Fruit fly (Drosophila melanogaster): Measurements from ENCODE around the gene ac.

The ac gene

dm6 chrX:352767-353166 is 17.1 kb upstream of the ac start, which contains the start of gene CG43182:
Gene CG43182 (plus strand): TSS chrX:353067.
- TF ChIP-seq CG12605 (GFP tag; IDR thresholded peaks at IDR 0.05) (no peak), CG13204 (GFP tag; optimal IDR thresholded peaks at IDR 0.05) (no peak), CG32121 (GFP tag; IDR thresholded peaks at IDR 0.05) (no peak)

- no peak for TF ChIP-seq rn (GFP tag; IDR thresholded peaks at IDR 0.05)
- TF ChIP-seq CG13204 (GFP tag; optimal IDR thresholded peaks at IDR 0.05): no peak
- TF ChIP-seq CG15710 (tag; optimal IDR thresholded peaks at IDR 0.05): no peak
- peak; percentile 39; the same call in 1 of the 2 replicates for TF ChIP-seq Ets98B (GFP tag; IDR thresholded peaks at IDR 0.05)
- TF ChIP-seq fd96Ca (GFP tag; IDR thresholded peaks at IDR 0.05): peak; percentile 52; the same call in 1 of the 3 replicates
- peak; percentile 64 for TF ChIP-seq CG4496 (GFP tag; IDR thresholded peaks at IDR 0.05)
Observed at dm6 chrX:353929-354515, 15.8 kb upstream of the ac start.

dm6 chrX:356232-356631 is 13.6 kb upstream of the ac start, which contains the start of gene y:
Gene y (plus strand): TSS chrX:356509.
- TF ChIP-seq gl (tag; optimal IDR thresholded peaks at IDR 0.05) (no peak), rn (GFP tag; IDR thresholded peaks at IDR 0.05) (0 out of 2 replicates have a peak, but pooled peaks have one; percentile 3)

dm6 chrX:361418-361817 is 8.4 kb upstream of the ac start:
- no peak for TF ChIP-seq CG10348 (GFP tag; IDR thresholded peaks at IDR 0.05)
- TF ChIP-seq CG9948 (tag; optimal IDR thresholded peaks at IDR 0.05): peak; percentile 74
- TF ChIP-seq D1 (tag; optimal IDR thresholded peaks at IDR 0.05): peak; percentile 72
- TF ChIP-seq CG17806 (tag; optimal IDR thresholded peaks at IDR 0.05): peak; percentile 74
- peak; percentile 63 for TF ChIP-seq Snoo (tag; optimal IDR thresholded peaks at IDR 0.05)
- peak; percentile 90 for TF ChIP-seq CG4496 (GFP tag; IDR thresholded peaks at IDR 0.05)
- peak; percentile 28 for TF ChIP-seq Pif1A (GFP tag; optimal IDR thresholded peaks at IDR 0.05)
- no peak for TF ChIP-seq Pif1B (GFP tag; optimal IDR thresholded peaks at IDR 0.05)
- TF ChIP-seq rn (GFP tag; IDR thresholded peaks at IDR 0.05): peak; percentile 87
- TF ChIP-seq fd96Ca (GFP tag; IDR thresholded peaks at IDR 0.05): peak; percentile 71
- peak; percentile 60 for TF ChIP-seq CG8159 (tag; optimal IDR thresholded peaks at IDR 0.05)
- TF ChIP-seq CG32121 (GFP tag; IDR thresholded peaks at IDR 0.05): peak; percentile 42; the same call in 1 of the 2 replicates
- no peak for TF ChIP-seq CG13204 (GFP tag; optimal IDR thresholded peaks at IDR 0.05)
- TF ChIP-seq CG8301 (tag; optimal IDR thresholded peaks at IDR 0.05): peak; percentile 58
- peak; percentile 86 for TF ChIP-seq gl (tag; optimal IDR thresholded peaks at IDR 0.05)
- TF ChIP-seq EcR (GFP tag; optimal IDR thresholded peaks at IDR 0.05): peak; percentile 26
- TF ChIP-seq CG15710 (tag; optimal IDR thresholded peaks at IDR 0.05): peak; percentile 78
- TF ChIP-seq CG14655 (GFP tag; optimal IDR thresholded peaks at IDR 0.05): peak; percentile 81
- peak; percentile 67; the same call in 1 of the 2 replicates for TF ChIP-seq CG12605 (GFP tag; IDR thresholded peaks at IDR 0.05)
- no peak; the same call in 1 of the 2 replicates for TF ChIP-seq Ets98B (GFP tag; IDR thresholded peaks at IDR 0.05)
- TF ChIP-seq CG34367 (tag; optimal IDR thresholded peaks at IDR 0.05): peak; percentile 91

dm6 chrX:362073-362674 is 7.7 kb upstream of the ac start:
- TF ChIP-seq CG9948 (tag; optimal IDR thresholded peaks at IDR 0.05): no peak
- no peak for TF ChIP-seq Pif1A (GFP tag; optimal IDR thresholded peaks at IDR 0.05)
- no peak for TF ChIP-seq CG8301 (tag; optimal IDR thresholded peaks at IDR 0.05)
- TF ChIP-seq fd96Ca (GFP tag; IDR thresholded peaks at IDR 0.05): no peak
- TF ChIP-seq Pif1B (GFP tag; optimal IDR thresholded peaks at IDR 0.05): no peak
- no peak for TF ChIP-seq CG15710 (tag; optimal IDR thresholded peaks at IDR 0.05)
- TF ChIP-seq CG14655 (GFP tag; optimal IDR thresholded peaks at IDR 0.05): no peak
- no peak for TF ChIP-seq CG13204 (GFP tag; optimal IDR thresholded peaks at IDR 0.05)
- TF ChIP-seq Ets98B (GFP tag; IDR thresholded peaks at IDR 0.05): no peak
- TF ChIP-seq CG8159 (tag; optimal IDR thresholded peaks at IDR 0.05): no peak
- no peak for TF ChIP-seq rn (GFP tag; IDR thresholded peaks at IDR 0.05)
- TF ChIP-seq CG32121 (GFP tag; IDR thresholded peaks at IDR 0.05): no peak
- TF ChIP-seq CG34367 (tag; optimal IDR thresholded peaks at IDR 0.05): no peak
- TF ChIP-seq EcR (GFP tag; optimal IDR thresholded peaks at IDR 0.05): no peak
- no peak for TF ChIP-seq gl (tag; optimal IDR thresholded peaks at IDR 0.05)
- TF ChIP-seq CG10348 (GFP tag; IDR thresholded peaks at IDR 0.05): no peak
- no peak for TF ChIP-seq Snoo (tag; optimal IDR thresholded peaks at IDR 0.05)
- TF ChIP-seq CG4496 (GFP tag; IDR thresholded peaks at IDR 0.05): no peak
- TF ChIP-seq D1 (tag; optimal IDR thresholded peaks at IDR 0.05): no peak
- no peak for TF ChIP-seq CG17806 (tag; optimal IDR thresholded peaks at IDR 0.05)

- no peak for TF ChIP-seq gl (tag; optimal IDR thresholded peaks at IDR 0.05)
- TF ChIP-seq CG9948 (tag; optimal IDR thresholded peaks at IDR 0.05): peak; percentile 51
- TF ChIP-seq CG4496 (GFP tag; IDR thresholded peaks at IDR 0.05): no peak
- TF ChIP-seq EcR (GFP tag; optimal IDR thresholded peaks at IDR 0.05): no peak
- TF ChIP-seq CG8301 (tag; optimal IDR thresholded peaks at IDR 0.05): peak; percentile 6
- TF ChIP-seq CG13204 (GFP tag; optimal IDR thresholded peaks at IDR 0.05): no peak
- peak; percentile 66 for TF ChIP-seq CG8159 (tag; optimal IDR thresholded peaks at IDR 0.05)
- TF ChIP-seq CG32121 (GFP tag; IDR thresholded peaks at IDR 0.05): no peak
- no peak for TF ChIP-seq CG14655 (GFP tag; optimal IDR thresholded peaks at IDR 0.05)
- no peak for TF ChIP-seq D1 (tag; optimal IDR thresholded peaks at IDR 0.05)
- no peak for TF ChIP-seq CG12605 (GFP tag; IDR thresholded peaks at IDR 0.05)
- peak; percentile 1 for TF ChIP-seq CG17806 (tag; optimal IDR thresholded peaks at IDR 0.05)
- TF ChIP-seq CG15710 (tag; optimal IDR thresholded peaks at IDR 0.05): peak; percentile 53
- no peak for TF ChIP-seq Ets98B (GFP tag; IDR thresholded peaks at IDR 0.05)
Observed at dm6 chrX:364006-364405, 5.8 kb upstream of the ac start.
